Fruit fly (Drosophila melanogaster): Measurements from ENCODE around the gene Eip74EF.

Gene Eip74EF

DNA sequence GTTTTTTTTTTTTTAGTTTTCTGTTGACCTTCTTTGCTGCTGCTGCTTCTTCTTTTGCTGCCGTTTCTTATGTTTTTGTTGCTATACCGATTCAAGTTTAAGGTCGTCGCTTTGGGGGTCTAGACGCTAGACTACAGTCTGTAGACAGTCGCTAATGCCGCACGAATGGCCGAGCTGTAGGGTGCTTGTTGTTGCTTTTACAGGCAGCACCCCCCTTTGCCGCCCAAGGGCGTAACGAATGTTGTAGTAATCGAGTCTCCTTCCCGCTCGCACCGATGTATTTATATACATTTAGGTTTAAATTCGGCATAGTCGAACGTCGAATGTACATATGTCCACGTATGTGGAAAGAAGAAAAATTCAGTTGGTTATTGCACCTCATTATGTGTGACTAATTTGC, 14.2 kb downstream of the Eip74EF start (continued):
- TF ChIP-seq CG14965 (GFP tag; optimal IDR thresholded peaks at IDR 0.05; ENCODE audit: borderline replicate concordance) (no peak), CG17385 (GFP tag; optimal IDR thresholded peaks at IDR 0.05) (peak; percentile 11), nau (GFP tag; optimal IDR thresholded peaks at IDR 0.05) (no peak), grau (tag; optimal IDR thresholded peaks at IDR 0.05) (no peak), sob (GFP tag; IDR thresholded peaks at IDR 0.05) (no peak), aop (GFP tag; IDR thresholded peaks at IDR 0.05) (no peak), chn (GFP tag; optimal IDR thresholded peaks at IDR 0.05) (no peak), chinmo (GFP tag; IDR thresholded peaks at IDR 0.05; ENCODE audit: partially characterized antibody) (peak; percentile 84; the same call in 3 of the 4 replicates), CG8290 (GFP tag; optimal IDR thresholded peaks at IDR 0.05) (no peak), CG8290 (tag; optimal IDR thresholded peaks at IDR 0.05) (no peak), schlank (tag; optimal IDR thresholded peaks at IDR 0.05) (no peak), Med (GFP tag) (peak; percentile 11), CG12299 (tag; optimal IDR thresholded peaks at IDR 0.05) (no peak), Atf6 (GFP tag; IDR thresholded peaks at IDR 0.05) (0 out of 2 replicates have a peak, but pooled peaks have one; percentile 13), bigmax (GFP tag; optimal IDR thresholded peaks at IDR 0.05) (no peak), hb (GFP tag; IDR thresholded peaks at IDR 0.05; ENCODE audit: partially characterized antibody) (no peak), sim (GFP tag; IDR thresholded peaks at IDR 0.05) (no peak), Aef1 (GFP tag; IDR thresholded peaks at IDR 0.05) (peak; percentile 44; the same call in 1 of the 3 replicates), CG7556 (GFP tag; optimal IDR thresholded peaks at IDR 0.05) (no peak), CG3847 (GFP tag; IDR thresholded peaks at IDR 0.05) (0 out of 2 replicates have a peak, but pooled peaks have one; percentile 13), usp (GFP tag; optimal IDR thresholded peaks at IDR 0.05) (no peak), Lpt (GFP tag; optimal IDR thresholded peaks at IDR 0.05) (no peak), cato (GFP tag; optimal IDR thresholded peaks at IDR 0.05; ENCODE audit: borderline replicate concordance) (no peak), CG7271 (tag; optimal IDR thresholded peaks at IDR 0.05) (no peak), CG10565 (GFP tag; optimal IDR thresholded peaks at IDR 0.05) (no peak), CG15269 (tag; optimal IDR thresholded peaks at IDR 0.05) (peak; percentile 49), Nf-YC (tag; optimal IDR thresholded peaks at IDR 0.05) (no peak), en (GFP tag; optimal IDR thresholded peaks at IDR 0.05) (no peak), CG10462 (GFP tag; optimal IDR thresholded peaks at IDR 0.05) (no peak), CG13624 (GFP tag; optimal IDR thresholded peaks at IDR 0.05) (no peak), wek (GFP tag; optimal IDR thresholded peaks at IDR 0.05) (no peak), Hsf (GFP tag; optimal IDR thresholded peaks at IDR 0.05) (no peak), Hr51 (GFP tag; optimal IDR thresholded peaks at IDR 0.05) (no peak), rib (GFP tag; IDR thresholded peaks at IDR 0.05) (0 out of 2 replicates have a peak, but pooled peaks have one; percentile 13), maf-S (GFP tag; optimal IDR thresholded peaks at IDR 0.05) (no peak), disco-r (GFP tag; optimal IDR thresholded peaks at IDR 0.05) (no peak), CG2120 (GFP tag; optimal IDR thresholded peaks at IDR 0.05) (no peak), CG2199 (GFP tag; IDR thresholded peaks at IDR 0.05) (no peak), her (GFP tag; optimal IDR thresholded peaks at IDR 0.05) (no peak), ewg (GFP tag; optimal IDR thresholded peaks at IDR 0.05) (no peak), CG10209 (GFP tag; optimal IDR thresholded peaks at IDR 0.05) (no peak)
